Worm (Caenorhabditis elegans) whole organism, L4 larva: ENCODE measurements around the gene Y55F3BR.10.

Experiments used
- F26F4.8 ChIP-seq: fragments of 200-800 bp; sonication (Bioruptor generic); conservative IDR thresholded peaks from 2 replicates; pipeline ENCODE4 v1.3.6; 2022; ENCODE audit warnings: missing genetic modification characterization, missing compliant biosample characterization
- F44E2.7 ChIP-seq: fragments of 200-800 bp; sonication (Bioruptor generic); IDR thresholded peaks from 2 replicates; pipeline ENCODE4 v2.1.2; 2022; ENCODE audit warnings: missing genetic modification characterization, missing compliant biosample characterization
- R02D3.7 ChIP-seq: fragments of 150-350 bp; sonication (generic microtip); optimal IDR thresholded peaks from 3 replicates; lab custom pipeline; 2014; ENCODE audit warnings: missing biosample characterization, missing genetic modification characterization
- T20F7.1 ChIP-seq: fragments of 200-800 bp; sonication (Bioruptor generic); optimal IDR thresholded peaks from 2 replicates; lab custom pipeline; 2018; ENCODE audit warnings: mild to moderate bottlenecking, missing genetic modification characterization, missing compliant biosample characterization
- Y105C5A.15 ChIP-seq: fragments of 200-800 bp; sonication (Bioruptor generic); IDR thresholded peaks from 2 replicates; pipeline ENCODE4 v1.3.6; 2022; ENCODE audit warnings: missing genetic modification characterization, missing compliant biosample characterization
- Y48G9A.11 ChIP-seq: fragments of 200-800 bp; sonication (Bioruptor generic); IDR thresholded peaks from 2 replicates; pipeline ENCODE4 v1.3.6; 2022; ENCODE audit warnings: missing genetic modification reagents, missing genetic modification characterization, missing compliant biosample characterization
- aha-1 ChIP-seq: fragments of 150-350 bp; peaks from one replicate; lab custom pipeline; 2014; ENCODE audit warnings: missing biosample characterization, missing genetic modification characterization
- aly-2 ChIP-seq: sonication (generic microtip); optimal IDR thresholded peaks from 2 replicates; lab custom pipeline; 2018; ENCODE audit warnings: missing biosample characterization, missing genetic modification characterization
- ama-1 ChIP-seq: fragments of 150-350 bp; optimal IDR thresholded peaks from 2 replicates; lab custom pipeline; 2014; ENCODE audit warnings: inconsistent platforms, mixed read lengths
- arid-1 ChIP-seq: fragments of 200-800 bp; sonication (Bioruptor generic); conservative IDR thresholded peaks from 2 replicates; pipeline ENCODE4 v1.3.6; 2022; ENCODE audit warnings: missing genetic modification reagents, missing genetic modification characterization, missing compliant biosample characterization
- ceh-28 ChIP-seq: fragments of 150-350 bp; optimal IDR thresholded peaks from 2 replicates; lab custom pipeline; 2014; ENCODE audit warnings: missing biosample characterization, missing genetic modification reagents, missing genetic modification characterization
- ces-1 ChIP-seq: fragments of 150-350 bp; sonication (generic microtip); optimal IDR thresholded peaks from 4 replicates; lab custom pipeline; 2014; ENCODE audit warnings: missing biosample characterization, missing genetic modification reagents, missing genetic modification characterization
- daf-16 ChIP-seq, 3 experiments: sonication (generic microtip); optimal IDR thresholded peaks; 2 replicates each; lab custom pipeline; 2016 to 2017; ENCODE audit warnings: missing genetic modification characterization in 3 of 3, missing genetic modification reagents in 3 of 3, mild to moderate bottlenecking in 2 of 3, missing compliant biosample characterization in 2 of 3, missing biosample characterization in 1 of 3, moderate library complexity in 1 of 3
- daf-19 ChIP-seq: fragments of 200-800 bp; sonication (Bioruptor generic); conservative IDR thresholded peaks from 2 replicates; pipeline ENCODE4 v1.3.6; 2022; ENCODE audit warnings: missing genetic modification characterization, missing compliant biosample characterization
- daf-8 ChIP-seq: fragments of 200-800 bp; sonication (Bioruptor generic); IDR thresholded peaks from 2 replicates; pipeline ENCODE4 v1.3.6; 2022; ENCODE audit warnings: missing genetic modification characterization, missing compliant biosample characterization
- dmd-6 ChIP-seq: fragments of 200-800 bp; sonication (Bioruptor generic); IDR thresholded peaks from 2 replicates; pipeline ENCODE4 v1.3.6; 2022; ENCODE audit warnings: missing genetic modification reagents, missing genetic modification characterization, missing compliant biosample characterization
- dpl-1 ChIP-seq: fragments of 150-350 bp; optimal IDR thresholded peaks from 2 replicates; lab custom pipeline; 2014; ENCODE audit warnings: missing biosample characterization, missing genetic modification reagents, missing genetic modification characterization
- dve-1 ChIP-seq: sonication (generic microtip); optimal IDR thresholded peaks from 2 replicates; lab custom pipeline; 2017; ENCODE audit warnings: antibody characterized with exemption, mild to moderate bottlenecking, missing genetic modification characterization, missing compliant biosample characterization; ENCODE audit not compliant: insufficient read depth
- gei-8 ChIP-seq: fragments of 200-800 bp; sonication (Bioruptor generic); optimal IDR thresholded peaks from 2 replicates; lab custom pipeline; 2018; ENCODE audit warnings: mild to moderate bottlenecking, missing genetic modification characterization, missing compliant biosample characterization
- hif-1 ChIP-seq, 2 experiments: sonication (generic microtip); optimal IDR thresholded peaks; 2 replicates each; lab custom pipeline; 2016 to 2017; ENCODE audit warnings: missing compliant biosample characterization in 2 of 2, missing genetic modification characterization in 2 of 2, missing genetic modification reagents in 2 of 2, missing genotype in 2 of 2, mild to moderate bottlenecking in 1 of 2
- hlh-11 ChIP-seq: fragments of 200-800 bp; sonication (Bioruptor generic); optimal IDR thresholded peaks from 2 replicates; lab custom pipeline; 2018; ENCODE audit warnings: mild to moderate bottlenecking, missing genetic modification characterization, missing compliant biosample characterization
- hlh-30 ChIP-seq: sonication (generic microtip); optimal IDR thresholded peaks from 2 replicates; lab custom pipeline; 2017; ENCODE audit warnings: antibody characterized with exemption, mild to moderate bottlenecking, missing genetic modification characterization, missing compliant biosample characterization; ENCODE audit not compliant: insufficient read depth
- lin-38 ChIP-seq: fragments of 200-800 bp; sonication (Bioruptor generic); IDR thresholded peaks from 2 replicates; pipeline ENCODE4 v1.3.6; 2022; ENCODE audit warnings: missing genetic modification reagents, missing genetic modification characterization, missing compliant biosample characterization
- lin-39 ChIP-seq: fragments of 150-350 bp; optimal IDR thresholded peaks from 2 replicates; lab custom pipeline; 2014; ENCODE audit warnings: missing biosample characterization, missing genetic modification reagents, missing genetic modification characterization
- lsy-2 ChIP-seq, 2 experiments: fragments of 150-350 bp in 1 of 2; sonication (generic microtip) in 1 of 2; optimal IDR thresholded peaks; 2 replicates each; lab custom pipeline; 2014 to 2017; ENCODE audit warnings: missing biosample characterization in 2 of 2, missing genetic modification characterization in 2 of 2
- madf-5 ChIP-seq, 2 experiments: fragments of 200-800 bp; sonication (Bioruptor generic); IDR thresholded peaks; 2 replicates each; pipeline ENCODE4 v1.3.6; 2022; ENCODE audit warnings: missing compliant biosample characterization in 2 of 2, missing genetic modification characterization in 2 of 2
- mdl-1 ChIP-seq, 2 experiments: fragments of 150-350 bp in 1 of 2; sonication (generic microtip) in 1 of 2; optimal IDR thresholded peaks; 2 replicates each; lab custom pipeline; 2014 to 2017; ENCODE audit warnings: missing biosample characterization in 2 of 2, missing genetic modification characterization in 2 of 2
- mes-2 ChIP-seq: sonication (generic microtip); optimal IDR thresholded peaks from 2 replicates; lab custom pipeline; 2016; ENCODE audit warnings: missing genotype, mild to moderate bottlenecking, missing genetic modification characterization, missing compliant biosample characterization; ENCODE audit not compliant: poor library complexity, severe bottlenecking
- mxl-3 ChIP-seq: fragments of 200-800 bp; sonication (Bioruptor generic); optimal IDR thresholded peaks from 2 replicates; lab custom pipeline; 2018; ENCODE audit warnings: mild to moderate bottlenecking, missing genetic modification characterization, missing compliant biosample characterization
- nhr-237 ChIP-seq: sonication (generic microtip); optimal IDR thresholded peaks from 2 replicates; lab custom pipeline; 2017; ENCODE audit warnings: missing biosample characterization, missing genetic modification characterization
- nhr-28 ChIP-seq: fragments of 150-350 bp; optimal IDR thresholded peaks from 2 replicates; lab custom pipeline; 2014; ENCODE audit warnings: missing biosample characterization, missing genetic modification characterization
- nhr-6 ChIP-seq: fragments of 150-350 bp; optimal IDR thresholded peaks from 2 replicates; lab custom pipeline; 2014; ENCODE audit warnings: missing biosample characterization, missing genetic modification characterization
- php-3 ChIP-seq: fragments of 200-800 bp; sonication (Bioruptor generic); IDR thresholded peaks from 2 replicates; pipeline ENCODE4 v1.3.6; 2022; ENCODE audit warnings: missing genetic modification reagents, missing genetic modification characterization, missing compliant biosample characterization
- pqm-1 ChIP-seq: sonication (generic microtip); optimal IDR thresholded peaks from 2 replicates; lab custom pipeline; 2017; ENCODE audit warnings: missing biosample characterization, missing genetic modification characterization
- saeg-2 ChIP-seq: fragments of 200-800 bp; sonication (Bioruptor generic); IDR thresholded peaks from 2 replicates; pipeline ENCODE4 v1.3.6; 2022; ENCODE audit warnings: missing genetic modification reagents, missing genetic modification characterization, missing compliant biosample characterization
- set-16 ChIP-seq: fragments of 200-800 bp; sonication (Bioruptor generic); IDR thresholded peaks from 2 replicates; pipeline ENCODE4 v1.3.6; 2022; ENCODE audit warnings: missing genetic modification reagents, missing genetic modification characterization, missing compliant biosample characterization
- tag-97 ChIP-seq: fragments of 200-800 bp; sonication (Bioruptor generic); IDR thresholded peaks from 2 replicates; pipeline ENCODE4 v1.3.6; 2022; ENCODE audit warnings: missing genetic modification characterization, missing compliant biosample characterization
- zag-1 ChIP-seq: fragments of 150-350 bp; optimal IDR thresholded peaks from 2 replicates; lab custom pipeline; 2014; ENCODE audit warnings: missing biosample characterization, missing genetic modification characterization
- zip-11 ChIP-seq: fragments of 200-800 bp; sonication (Bioruptor generic); IDR thresholded peaks from 2 replicates; pipeline ENCODE4 v1.3.6; 2022; ENCODE audit warnings: missing genetic modification characterization, missing compliant biosample characterization
- ztf-11 ChIP-seq: fragments of 150-350 bp; optimal IDR thresholded peaks from 2 replicates; lab custom pipeline; 2014; ENCODE audit warnings: missing biosample characterization, missing genetic modification characterization

Gene Y55F3BR.10

ce11 chrIV:854357-855269 is 22.4 kb downstream of the Y55F3BR.10 start, which contains the start of the genes lem-4 and Y55F3BR.11 (continued):
- TF ChIP-seq tag-97 (GFP tag; lab: Robert Waterston, UW) (no peak), php-3 (no peak), hlh-30 (peak; percentile 53), nhr-237 (tag; lab: Kevin White, UChicago) (no peak), nhr-6 (tag; lab: Kevin White, UChicago) (no peak), saeg-2 (GFP tag; lab: Robert Waterston, UW) (no peak), T20F7.1 (peak; percentile 99), ztf-11 (tag; lab: Kevin White, UChicago) (no peak), Y48G9A.11 (GFP tag; lab: Robert Waterston, UW) (peak; percentile 96), aly-2 (tag; lab: Kevin White, UChicago) (no peak), lin-38 (GFP tag; lab: Robert Waterston, UW) (peak; percentile 69), mxl-3 (no peak), ceh-28 (tag; lab: Kevin White, UChicago) (no peak)

DNA sequence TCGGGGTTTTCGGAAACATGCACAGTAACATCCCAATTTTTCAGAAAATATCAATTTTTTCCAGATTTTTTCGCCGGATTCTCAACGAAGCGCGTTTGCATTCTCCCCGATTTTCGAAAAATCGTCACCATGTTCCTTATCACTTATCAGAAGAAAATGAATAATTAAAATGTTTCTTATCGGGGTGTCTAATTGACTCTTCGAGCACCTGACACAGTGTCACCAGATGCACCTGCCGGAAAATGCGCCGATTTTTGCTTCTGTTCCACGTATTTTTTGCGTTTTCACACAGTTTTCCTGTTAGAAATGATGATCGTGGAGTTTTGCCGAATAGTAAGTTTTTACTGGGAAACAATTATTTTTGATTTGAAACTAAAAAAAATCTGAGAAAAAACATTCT is 23.2 kb downstream of the Y55F3BR.10 start:
- TF ChIP-seq dmd-6 (GFP tag; lab: Robert Waterston, UW) (peak; percentile 53), dve-1 (tag; lab: Kevin White, UChicago) (peak; percentile 40), lin-38 (GFP tag; lab: Robert Waterston, UW) (peak; percentile 46; the same call in 1 of the 2 replicates), mes-2 (tag; lab: Kevin White, UChicago) (no peak), ces-1 (no peak), hif-1 (tag; optimal IDR thresholded peaks at IDR 0.05; lab: Kevin White, UChicago) (no peak), madf-5 (GFP tag; IDR thresholded peaks at IDR 0.05; lab: Robert Waterston, UW) (no peak), hlh-11 (tag; lab: Kevin White, UChicago) (peak; percentile 50), hlh-30 (peak; percentile 54), pqm-1 (tag; lab: Kevin White, UChicago) (peak; percentile 79), nhr-28 (tag; lab: Kevin White, UChicago) (peak; percentile 59)
- TF ChIP-seq, all 104 proteins: peak for 7

- TF ChIP-seq hif-1 (tag; optimal IDR thresholded peaks at IDR 0.05; lab: Kevin White, UChicago) (no peak), dve-1 (tag; lab: Kevin White, UChicago) (no peak), aha-1 (tag; lab: Kevin White, UChicago) (peak; percentile 7)
Measured at ce11 chrIV:856038-856437, 23.8 kb downstream of the Y55F3BR.10 start.

DNA sequence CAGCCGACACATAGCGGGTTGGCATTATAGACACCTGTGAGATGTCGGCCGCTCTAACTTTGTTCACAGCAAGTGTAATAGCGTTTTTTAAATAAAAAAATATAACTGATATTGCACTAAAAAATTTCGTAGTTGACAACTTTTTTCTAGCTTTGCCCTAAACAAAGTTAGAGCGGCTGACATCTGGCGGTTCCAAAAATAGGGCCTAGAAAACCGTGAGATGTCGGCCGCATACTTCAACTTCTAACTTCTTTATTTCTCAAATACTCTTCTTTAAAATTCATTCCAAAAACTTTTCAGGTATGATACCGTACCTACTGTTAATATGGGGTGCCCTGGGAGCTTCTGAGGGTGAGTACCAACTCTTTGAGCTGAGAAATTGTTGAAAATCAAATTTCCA is 26.4 kb downstream of the Y55F3BR.10 start, which contains the start of gene Y55F3BR.2:
TSS of gene Y55F3BR.2 (plus strand) at position 301 of the 400 bp plus-strand sequence.
- TF ChIP-seq F26F4.8 (GFP tag; lab: Robert Waterston, UW), result no peak

DNA sequence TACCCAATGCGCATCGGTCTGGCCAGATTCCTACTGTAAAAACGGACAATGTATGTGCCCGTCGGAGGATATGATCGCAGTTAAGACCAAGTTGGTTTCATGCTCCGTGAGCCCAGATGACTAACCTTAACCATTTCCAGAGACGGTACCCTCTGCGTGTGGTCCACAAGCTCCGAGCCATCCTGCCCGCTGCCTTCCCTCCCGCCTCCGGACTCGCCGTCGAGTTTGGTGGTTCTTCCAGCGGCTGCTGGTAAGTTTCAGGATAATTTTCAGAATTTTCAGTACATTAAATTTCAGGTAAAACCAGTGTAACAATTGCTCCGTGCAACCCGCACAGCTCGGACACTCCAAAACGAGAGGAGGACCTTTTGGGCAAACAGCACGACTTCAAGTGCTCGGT is 28.6 kb downstream of the Y55F3BR.10 start:
- TF ChIP-seq set-16 (peak; percentile 59), zag-1 (tag; lab: Kevin White, UChicago) (no peak)

DNA sequence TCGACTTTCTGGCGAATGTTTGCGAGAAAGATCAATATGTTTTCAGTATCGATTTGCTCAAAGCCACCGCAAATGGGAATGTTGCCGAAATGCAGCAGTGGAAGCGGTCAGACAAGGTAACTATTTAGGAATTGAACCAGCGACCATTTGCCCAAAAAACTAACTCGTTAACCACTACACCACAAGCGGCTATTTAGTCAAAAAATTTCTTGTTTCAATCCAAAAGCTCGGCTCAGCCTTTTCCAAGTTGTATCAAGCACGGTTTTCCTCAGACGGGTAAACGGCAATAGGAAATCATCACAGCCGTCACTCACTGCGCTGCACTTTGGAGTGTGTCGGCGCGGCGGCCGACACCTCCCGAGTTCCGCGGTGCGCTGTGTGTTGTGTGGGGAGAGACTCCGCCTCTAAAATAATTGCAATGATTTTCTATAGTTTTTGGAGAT is 34.6 kb downstream of the Y55F3BR.10 start:
- TF ChIP-seq arid-1 (GFP tag; lab: Robert Waterston, UW) (peak; percentile 74; the same call in 1 of the 2 replicates), daf-19 (no peak), R02D3.7 (peak; percentile 24), mdl-1 (tag; optimal IDR thresholded peaks at IDR 0.05; lab: Kevin White, UChicago) (peak in 1 of 2 experiments; percentile 11), F44E2.7 (GFP tag; lab: Robert Waterston, UW) (no peak), Y105C5A.15 (GFP tag; lab: Robert Waterston, UW) (no peak), ama-1 (lab: Kevin White, UChicago) (peak; percentile 99), zip-11 (GFP tag; lab: Robert Waterston, UW) (no peak), gei-8 (GFP tag; lab: Kevin White, UChicago) (peak; percentile 46), hlh-11 (tag; lab: Kevin White, UChicago) (peak; percentile 80), daf-8 (no peak), lin-39 (tag; lab: Kevin White, UChicago) (no peak), daf-16 (GFP tag; optimal IDR thresholded peaks at IDR 0.05; lab: Kevin White, UChicago) (peak; percentile 48 to 51), daf-16 (tag; optimal IDR thresholded peaks at IDR 0.05; lab: Kevin White, UChicago) (peak; percentile 84), lsy-2 (tag; optimal IDR thresholded peaks at IDR 0.05; lab: Kevin White, UChicago) (peak; percentile 50 to 73), dpl-1 (GFP tag; lab: Kevin White, UChicago) (peak; percentile 71)
